Worm (Caenorhabditis elegans) whole organism, L2 larva: ENCODE measurements around the gene C25E10.7.

ENCODE experiments used
- C34F6.9 ChIP-seq: fragments of 150-350 bp; optimal IDR thresholded peaks from 2 replicates; lab custom pipeline; 2014; ENCODE audit warnings: missing biosample characterization, missing genetic modification characterization
- F13H6.1 ChIP-seq: sonication (generic microtip); optimal IDR thresholded peaks from 2 replicates; lab custom pipeline; 2016; ENCODE audit warnings: missing genetic modification characterization, missing compliant biosample characterization
- R02D3.7 ChIP-seq: fragments of 150-350 bp; optimal IDR thresholded peaks from 2 replicates; lab custom pipeline; 2014; ENCODE audit warnings: missing biosample characterization, missing genetic modification characterization
- Y55F3AM.14 ChIP-seq: fragments of 200-800 bp; sonication (Bioruptor generic); optimal IDR thresholded peaks from 2 replicates; lab custom pipeline; 2018; ENCODE audit warnings: mild to moderate bottlenecking, missing genetic modification characterization, missing compliant biosample characterization
- ZK546.5 ChIP-seq: sonication (generic microtip); optimal IDR thresholded peaks from 2 replicates; lab custom pipeline; 2017; ENCODE audit warnings: missing biosample characterization, missing genetic modification characterization
- alr-1 ChIP-seq: fragments of 150-350 bp; optimal IDR thresholded peaks from 2 replicates; lab custom pipeline; 2014; ENCODE audit warnings: missing biosample characterization, missing genetic modification characterization
- aly-2 ChIP-seq: fragments of 150-350 bp; optimal IDR thresholded peaks from 2 replicates; lab custom pipeline; 2014; ENCODE audit warnings: missing biosample characterization, missing genetic modification characterization
- ama-1 ChIP-seq: fragments of 150-350 bp; optimal IDR thresholded peaks from 2 replicates; lab custom pipeline; 2018; ENCODE audit warnings: inconsistent platforms
- blmp-1 ChIP-seq: sonication (generic microtip); optimal IDR thresholded peaks from 2 replicates; lab custom pipeline; 2017; ENCODE audit warnings: missing genetic modification characterization, mild to moderate bottlenecking, missing compliant biosample characterization, antibody characterized with exemption, moderate library complexity; ENCODE audit not compliant: insufficient read depth
- ceh-82 ChIP-seq: fragments of 150-350 bp; optimal IDR thresholded peaks from 2 replicates; lab custom pipeline; 2014; ENCODE audit warnings: missing biosample characterization, missing genetic modification characterization
- crh-2 ChIP-seq: sonication (generic microtip); optimal IDR thresholded peaks from 2 replicates; lab custom pipeline; 2017; ENCODE audit warnings: missing biosample characterization, missing genetic modification characterization
- egl-27 ChIP-seq: sonication (generic microtip); optimal IDR thresholded peaks from 3 replicates; lab custom pipeline; 2017; ENCODE audit warnings: missing biosample characterization, missing genetic modification reagents, missing genetic modification characterization
- elt-3 ChIP-seq: sonication (generic microtip); optimal IDR thresholded peaks from 2 replicates; lab custom pipeline; 2017; ENCODE audit warnings: missing biosample characterization, missing genetic modification characterization
- gmeb-1 ChIP-seq: fragments of 150-350 bp; optimal IDR thresholded peaks from 2 replicates; lab custom pipeline; 2014; ENCODE audit warnings: missing biosample characterization, missing genetic modification characterization
- lin-11 ChIP-seq: fragments of 150-350 bp; sonication (generic microtip); optimal IDR thresholded peaks from 2 replicates; lab custom pipeline; 2014; ENCODE audit warnings: missing biosample characterization, missing genetic modification characterization, inconsistent platforms, mixed read lengths
- lin-39 ChIP-seq: fragments of 150-350 bp; optimal IDR thresholded peaks from 2 replicates; lab custom pipeline; 2014; ENCODE audit warnings: missing biosample characterization, missing genetic modification reagents, missing genetic modification characterization
- lsy-2 ChIP-seq, 2 experiments: fragments of 150-350 bp in 1 of 2; sonication (generic microtip) in 1 of 2; optimal IDR thresholded peaks; 2 replicates each; lab custom pipeline; 2014 to 2017; ENCODE audit warnings: missing biosample characterization in 2 of 2, missing genetic modification characterization in 2 of 2
- mab-5 ChIP-seq: fragments of 150-350 bp; optimal IDR thresholded peaks from 2 replicates; lab custom pipeline; 2014; ENCODE audit warnings: missing biosample characterization, missing genetic modification characterization
- mdl-1 ChIP-seq, 2 experiments: fragments of 150-350 bp in 1 of 2; sonication (generic microtip) in 1 of 2; optimal IDR thresholded peaks; 2 replicates each; lab custom pipeline; 2017; ENCODE audit warnings: missing biosample characterization in 2 of 2, missing genetic modification characterization in 2 of 2
- nhr-10 ChIP-seq: sonication (generic microtip); optimal IDR thresholded peaks from 2 replicates; lab custom pipeline; 2017; ENCODE audit warnings: missing biosample characterization, missing genetic modification characterization
- nhr-11 ChIP-seq: fragments of 150-350 bp; optimal IDR thresholded peaks from 2 replicates; lab custom pipeline; 2014; ENCODE audit warnings: missing biosample characterization, missing genetic modification characterization
- nhr-12 ChIP-seq: fragments of 150-350 bp; optimal IDR thresholded peaks from 2 replicates; lab custom pipeline; 2014; ENCODE audit warnings: missing biosample characterization, missing genetic modification characterization
- nhr-129 ChIP-seq: fragments of 150-350 bp; optimal IDR thresholded peaks from 2 replicates; lab custom pipeline; 2014; ENCODE audit warnings: missing biosample characterization, missing genetic modification characterization
- nhr-21 ChIP-seq: fragments of 150-350 bp; optimal IDR thresholded peaks from 2 replicates; lab custom pipeline; 2014; ENCODE audit warnings: missing biosample characterization, missing genetic modification characterization
- nhr-25 ChIP-seq: fragments of 150-350 bp; sonication (generic microtip); optimal IDR thresholded peaks from 3 replicates; lab custom pipeline; 2014; ENCODE audit warnings: missing biosample characterization, missing genetic modification characterization
- nhr-6 ChIP-seq: fragments of 150-350 bp; optimal IDR thresholded peaks from 2 replicates; lab custom pipeline; 2014; ENCODE audit warnings: missing biosample characterization, missing genetic modification characterization
- peb-1 ChIP-seq: fragments of 150-350 bp; optimal IDR thresholded peaks from 2 replicates; lab custom pipeline; 2014; ENCODE audit warnings: missing biosample characterization, missing genetic modification characterization
- skn-1 ChIP-seq: sonication (generic microtip); optimal IDR thresholded peaks from 2 replicates; lab custom pipeline; 2017; ENCODE audit warnings: missing biosample characterization, missing genetic modification characterization
- sma-3 ChIP-seq: sonication (generic microtip); optimal IDR thresholded peaks from 2 replicates; lab custom pipeline; 2016; ENCODE audit warnings: missing genetic modification reagents, missing genetic modification characterization, missing compliant biosample characterization
- sma-9 ChIP-seq, 2 experiments: fragments of 150-350 bp in 1 of 2; sonication (generic microtip) in 1 of 2; optimal IDR thresholded peaks; 2 replicates each; lab custom pipeline; 2014 to 2016; ENCODE audit warnings: missing genetic modification characterization in 2 of 2, mild to moderate bottlenecking in 1 of 2, missing biosample characterization in 1 of 2, missing compliant biosample characterization in 1 of 2, missing genetic modification reagents in 1 of 2, moderate library complexity in 1 of 2
- unc-39 ChIP-seq: fragments of 150-350 bp; optimal IDR thresholded peaks from 2 replicates; lab custom pipeline; 2014; ENCODE audit warnings: missing biosample characterization, missing genetic modification characterization
- unc-55 ChIP-seq: fragments of 150-350 bp; sonication (generic microtip); optimal IDR thresholded peaks from 3 replicates; lab custom pipeline; 2014; ENCODE audit warnings: missing biosample characterization, missing genetic modification reagents, missing genetic modification characterization
- unc-62 ChIP-seq: fragments of 150-350 bp; optimal IDR thresholded peaks from 2 replicates; lab custom pipeline; 2014; ENCODE audit warnings: missing biosample characterization, missing genetic modification reagents, missing genetic modification characterization
- zag-1 ChIP-seq: fragments of 150-350 bp; optimal IDR thresholded peaks from 2 replicates; lab custom pipeline; 2014; ENCODE audit warnings: missing biosample characterization, missing genetic modification characterization
- ztf-1 ChIP-seq: fragments of 200-800 bp; sonication (Bioruptor generic); conservative IDR thresholded peaks from 2 replicates; pipeline ENCODE4 v1.3.6; 2022; ENCODE audit warnings: missing genetic modification characterization, missing compliant biosample characterization
- ztf-11 ChIP-seq: sonication (generic microtip); optimal IDR thresholded peaks from 2 replicates; lab custom pipeline; 2017; ENCODE audit warnings: missing biosample characterization, missing genetic modification characterization

The C25E10.7 gene

ce11 chrV:9055644-9056043 is 4.6 kb upstream of the C25E10.7 start:
- TF ChIP-seq skn-1 (tag; lab: Kevin White, UChicago) = no peak
- peak; percentile 11 for TF ChIP-seq nhr-21 (tag; lab: Kevin White, UChicago)
- TF ChIP-seq lin-11 (tag; lab: Kevin White, UChicago) = no peak
- no peak for TF ChIP-seq nhr-25 (tag; lab: Kevin White, UChicago)
- TF ChIP-seq mdl-1 (tag; optimal IDR thresholded peaks at IDR 0.05; lab: Kevin White, UChicago) = no peak

- TF ChIP-seq sma-3 (no peak), ceh-82 (no peak), nhr-6 (tag; lab: Kevin White, UChicago) (no peak), sma-9 (GFP tag; optimal IDR thresholded peaks at IDR 0.05; lab: Kevin White, UChicago) (no peak), sma-9 (tag; optimal IDR thresholded peaks at IDR 0.05; lab: Kevin White, UChicago) (no peak), blmp-1 (tag; lab: Kevin White, UChicago) (no peak), R02D3.7 (tag; lab: Kevin White, UChicago) (no peak), unc-55 (GFP tag; lab: Kevin White, UChicago) (no peak), peb-1 (tag; lab: Kevin White, UChicago) (no peak), ztf-1 (GFP tag; lab: Robert Waterston, UW) (no peak), mdl-1 (tag; optimal IDR thresholded peaks at IDR 0.05; lab: Kevin White, UChicago) (no peak), nhr-10 (tag; lab: Kevin White, UChicago) (no peak), lsy-2 (tag; optimal IDR thresholded peaks at IDR 0.05; lab: Kevin White, UChicago) (no peak), mab-5 (no peak), nhr-21 (tag; lab: Kevin White, UChicago) (no peak), ama-1 (lab: Kevin White, UChicago) (no peak), C34F6.9 (tag; lab: Kevin White, UChicago) (no peak)
Observed at ce11 chrV:9054771-9055170, 3.8 kb upstream of the C25E10.7 start, which contains the start of gene swm-1. Gene swm-1 (minus strand): TSS chrV:9054871.

- TF ChIP-seq ztf-11 (tag; lab: Kevin White, UChicago) = no peak
- no peak for TF ChIP-seq R02D3.7 (tag; lab: Kevin White, UChicago)
- TF ChIP-seq nhr-11 (tag; lab: Kevin White, UChicago) = no peak
- no peak for TF ChIP-seq unc-55 (GFP tag; lab: Kevin White, UChicago)
- TF ChIP-seq nhr-129 (tag; lab: Kevin White, UChicago) = no peak
- no peak for TF ChIP-seq sma-3
- no peak for TF ChIP-seq Y55F3AM.14 (GFP tag; lab: Kevin White, UChicago)
- TF ChIP-seq zag-1 (tag; lab: Kevin White, UChicago) = no peak
- TF ChIP-seq lin-39 (tag; lab: Kevin White, UChicago) = no peak
- TF ChIP-seq ama-1 (lab: Kevin White, UChicago) = no peak
- no peak for TF ChIP-seq aly-2 (tag; lab: Kevin White, UChicago)
- TF ChIP-seq sma-9 (GFP tag; optimal IDR thresholded peaks at IDR 0.05; lab: Kevin White, UChicago) = no peak
- no peak for TF ChIP-seq sma-9 (tag; optimal IDR thresholded peaks at IDR 0.05; lab: Kevin White, UChicago)
- no peak for TF ChIP-seq nhr-12 (tag; lab: Kevin White, UChicago)
- no peak for TF ChIP-seq blmp-1 (tag; lab: Kevin White, UChicago)
- TF ChIP-seq ZK546.5 (tag; lab: Kevin White, UChicago) = no peak
- no peak for TF ChIP-seq crh-2 (tag; lab: Kevin White, UChicago)
- no peak for TF ChIP-seq unc-39 (tag; lab: Kevin White, UChicago)
Observed at ce11 chrV:9053969-9054368, 3.0 kb upstream of the C25E10.7 start, which contains the start of gene C25E10.8. Gene C25E10.8 (minus strand): TSS chrV:9054069.

- no peak for TF ChIP-seq nhr-6 (tag; lab: Kevin White, UChicago)
- TF ChIP-seq, all 48 proteins: peak for 0
Observed at ce11 chrV:9053235-9053634, 2.2 kb upstream of the C25E10.7 start.

ce11 chrV:9049271-9049670 is 1.7 kb downstream of the C25E10.7 start:
- TF ChIP-seq nhr-129 (tag; lab: Kevin White, UChicago) (no peak), nhr-10 (tag; lab: Kevin White, UChicago) (no peak), ama-1 (lab: Kevin White, UChicago) (no peak), gmeb-1 (tag; lab: Kevin White, UChicago) (no peak), ZK546.5 (tag; lab: Kevin White, UChicago) (no peak), elt-3 (tag; lab: Kevin White, UChicago) (no peak), alr-1 (tag; lab: Kevin White, UChicago) (no peak), egl-27 (tag; lab: Kevin White, UChicago) (no peak), unc-62 (GFP tag; lab: Kevin White, UChicago) (no peak), ztf-11 (tag; lab: Kevin White, UChicago) (no peak), nhr-12 (tag; lab: Kevin White, UChicago) (no peak), nhr-25 (tag; lab: Kevin White, UChicago) (no peak), F13H6.1 (tag; lab: Kevin White, UChicago) (no peak), unc-39 (tag; lab: Kevin White, UChicago) (no peak)
